Fruit fly (Drosophila melanogaster): ENCODE data around the gene RtGEF.

Gene RtGEF

dm6 chr2L:20328569-20328968, 21.7 kb upstream of the RtGEF start:
- TF ChIP-seq CG4318 (GFP tag; optimal IDR thresholded peaks at IDR 0.05) (peak; percentile 34), Hr4 (GFP tag; optimal IDR thresholded peaks at IDR 0.05) (no peak), CG6276 (GFP tag; optimal IDR thresholded peaks at IDR 0.05) (peak; percentile 49), Gug (GFP tag; IDR thresholded peaks at IDR 0.05) (peak; percentile 52; the same call in 1 of the 2 replicates), fd85E (GFP tag; optimal IDR thresholded peaks at IDR 0.05) (no peak), Eip93F (GFP tag; optimal IDR thresholded peaks at IDR 0.05) (no peak), CG15336 (GFP tag; IDR thresholded peaks at IDR 0.05) (peak; percentile 59; the same call in 1 of the 2 replicates), lz (GFP tag; optimal IDR thresholded peaks at IDR 0.05) (no peak), CG8119 (GFP tag; IDR thresholded peaks at IDR 0.05) (peak; percentile 59), Lpt (GFP tag; optimal IDR thresholded peaks at IDR 0.05) (peak; percentile 12), Sox14 (GFP tag; optimal IDR thresholded peaks at IDR 0.05) (peak; percentile 19), Hr38 (GFP tag; optimal IDR thresholded peaks at IDR 0.05) (no peak), eg (GFP tag; IDR thresholded peaks at IDR 0.05) (peak; percentile 66; the same call in 2 of the 3 replicates), acj6 (GFP tag; optimal IDR thresholded peaks at IDR 0.05) (peak; percentile 5), CG32006 (GFP tag; optimal IDR thresholded peaks at IDR 0.05) (peak; percentile 67), CG9139 (GFP tag; optimal IDR thresholded peaks at IDR 0.05) (no peak), Blimp-1 (GFP tag; optimal IDR thresholded peaks at IDR 0.05) (no peak), Sox15 (GFP tag; optimal IDR thresholded peaks at IDR 0.05) (no peak), CG8632 (GFP tag; optimal IDR thresholded peaks at IDR 0.05) (no peak), achi (GFP tag; optimal IDR thresholded peaks at IDR 0.05) (peak; percentile 46), CG11902 (GFP tag; optimal IDR thresholded peaks at IDR 0.05) (no peak), salr (GFP tag; optimal IDR thresholded peaks at IDR 0.05) (no peak), CG10631 (GFP tag; optimal IDR thresholded peaks at IDR 0.05) (peak; percentile 25), Ets21C (GFP tag; optimal IDR thresholded peaks at IDR 0.05) (no peak)

dm6 chr2L:20329612-20330011, 20.6 kb upstream of the RtGEF start:
- peak; percentile 68 for TF ChIP-seq svp (GFP tag)
- no peak for TF ChIP-seq Hr38 (GFP tag; optimal IDR thresholded peaks at IDR 0.05)

dm6 chr2L:20332978-20333377, 17.3 kb upstream of the RtGEF start:
- peak; percentile 21 for TF ChIP-seq Eip78C (GFP tag)
- TF ChIP-seq CG10631 (GFP tag; optimal IDR thresholded peaks at IDR 0.05): no peak
- TF ChIP-seq CG4318 (GFP tag; optimal IDR thresholded peaks at IDR 0.05): no peak
- TF ChIP-seq net (GFP tag; optimal IDR thresholded peaks at IDR 0.05): no peak
- no peak for TF ChIP-seq CG6163 (GFP tag; IDR thresholded peaks at IDR 0.05)

dm6 chr2L:20334918-20335317, 15.3 kb upstream of the RtGEF start:
- TF ChIP-seq Gug (GFP tag; IDR thresholded peaks at IDR 0.05) (peak; percentile 68), svp (GFP tag) (no peak), Sox14 (GFP tag; optimal IDR thresholded peaks at IDR 0.05) (peak; percentile 29), dac (GFP tag; optimal IDR thresholded peaks at IDR 0.05) (peak; percentile 62), CG8319 (GFP tag; optimal IDR thresholded peaks at IDR 0.05) (no peak), CG6854 (GFP tag; optimal IDR thresholded peaks at IDR 0.05) (no peak), Hr39 (GFP tag; optimal IDR thresholded peaks at IDR 0.05) (no peak), salr (GFP tag; optimal IDR thresholded peaks at IDR 0.05) (peak in 1 of 2 experiments; percentile 69), CG3919 (GFP tag; optimal IDR thresholded peaks at IDR 0.05) (peak; percentile 60), vri (GFP tag; optimal IDR thresholded peaks at IDR 0.05) (no peak), net (GFP tag; optimal IDR thresholded peaks at IDR 0.05) (peak; percentile 69), CG3032 (tag; optimal IDR thresholded peaks at IDR 0.05) (peak; percentile 35), CG6163 (GFP tag; IDR thresholded peaks at IDR 0.05) (peak; percentile 76), spab (GFP tag; optimal IDR thresholded peaks at IDR 0.05) (peak; percentile 20), CG15336 (GFP tag; IDR thresholded peaks at IDR 0.05) (peak; percentile 92), CG34406 (GFP tag; optimal IDR thresholded peaks at IDR 0.05) (peak; percentile 39), CG4318 (GFP tag; optimal IDR thresholded peaks at IDR 0.05) (peak; percentile 72), Eip75B (GFP tag; optimal IDR thresholded peaks at IDR 0.05) (no peak), cyc (GFP tag; optimal IDR thresholded peaks at IDR 0.05) (no peak), Sox15 (GFP tag; optimal IDR thresholded peaks at IDR 0.05) (no peak), CG16779 (tag; optimal IDR thresholded peaks at IDR 0.05) (no peak), CG32006 (GFP tag; optimal IDR thresholded peaks at IDR 0.05) (peak; percentile 88), CG6808 (GFP tag; optimal IDR thresholded peaks at IDR 0.05) (no peak), Smox (GFP tag; optimal IDR thresholded peaks at IDR 0.05) (no peak), CG9139 (GFP tag; optimal IDR thresholded peaks at IDR 0.05) (no peak), CG8119 (GFP tag; IDR thresholded peaks at IDR 0.05) (peak; percentile 86), pdm3 (GFP tag; optimal IDR thresholded peaks at IDR 0.05) (peak; percentile 40), Hr38 (GFP tag; optimal IDR thresholded peaks at IDR 0.05) (no peak), fd85E (GFP tag; optimal IDR thresholded peaks at IDR 0.05) (no peak), fd59A (GFP tag; optimal IDR thresholded peaks at IDR 0.05) (no peak), Ets96B (tag; optimal IDR thresholded peaks at IDR 0.05) (peak; percentile 32), CG11294 (GFP tag; IDR thresholded peaks at IDR 0.05) (peak; percentile 63)

All from whole organism, prepupa.